Fruit fly (Drosophila melanogaster) whole organism: Measurements from ENCODE around the gene CG10646.

Source experiments
- CG8478 ChIP-seq: fragments of >200 bp; optimal IDR thresholded peaks from 2 replicates; lab custom pipeline; 2018; ENCODE audit warnings: inconsistent platforms
- EcR ChIP-seq, 2 experiments: fragments of >200 bp; optimal IDR thresholded peaks; 2 replicates each; lab custom pipeline; 2017; ENCODE audit warnings: missing biosample characterization in 2 of 2, missing genetic modification characterization in 2 of 2, missing genetic modification reagents in 2 of 2
- pan ChIP-seq: fragments of >200 bp; optimal IDR thresholded peaks from 2 replicates; lab custom pipeline; 2017
- usp ChIP-seq: fragments of >200 bp; optimal IDR thresholded peaks from 2 replicates; lab custom pipeline; 2017; ENCODE audit warnings: missing biosample characterization, missing genetic modification characterization, mixed read lengths

DNA sequence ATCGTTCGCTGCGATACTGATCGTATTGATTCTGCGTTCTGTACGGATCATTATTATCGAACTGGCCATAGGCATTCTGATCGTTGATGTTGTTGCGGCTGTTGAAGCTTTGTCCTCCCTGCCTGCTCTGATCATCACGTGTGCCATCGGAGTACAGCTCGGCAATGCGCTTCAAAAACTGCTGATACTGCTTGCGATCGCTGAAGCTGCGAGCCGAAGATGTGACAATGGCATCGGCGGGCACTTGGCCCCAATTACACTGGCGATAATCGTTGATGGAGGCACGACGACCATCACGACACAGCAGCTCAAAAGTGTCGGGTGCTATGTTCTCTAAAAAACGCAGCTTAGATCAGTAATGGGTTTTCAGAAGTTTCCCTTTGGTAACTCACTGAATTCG is 28.5 kb upstream of the CG10646 start:
- TF ChIP-seq CG8478 (lab: Kevin White, UChicago): no peak
- TF ChIP-seq pan (lab: Kevin White, UChicago): no peak
- no peak for TF ChIP-seq EcR (GFP tag; optimal IDR thresholded peaks at IDR 0.05; lab: Kevin White, UChicago)
- no peak for TF ChIP-seq usp (GFP tag; lab: Kevin White, UChicago)
